Worm (Caenorhabditis elegans): ENCODE measurements around the gene pitp-1.

ce11 chrIII:3569763-3570162, 40.2 kb upstream of the pitp-1 start:
- TF ChIP-seq lin-15B (tag; optimal IDR thresholded peaks at IDR 0.05), result no peak
- no peak for TF ChIP-seq aly-2 (tag; optimal IDR thresholded peaks at IDR 0.05)
- no peak for TF ChIP-seq mml-1 (tag; optimal IDR thresholded peaks at IDR 0.05)
- no peak for TF ChIP-seq R02D3.7 (tag; optimal IDR thresholded peaks at IDR 0.05)
- TF ChIP-seq nhr-11 (tag; optimal IDR thresholded peaks at IDR 0.05), result no peak
- no peak for TF ChIP-seq nhr-28 (tag; optimal IDR thresholded peaks at IDR 0.05)
- no peak for TF ChIP-seq pqm-1 (tag; optimal IDR thresholded peaks at IDR 0.05)
- TF ChIP-seq lin-39 (tag; optimal IDR thresholded peaks at IDR 0.05), result no peak
